Fruit fly (Drosophila melanogaster): ENCODE data around the gene CG31642.

Gene CG31642

DNA sequence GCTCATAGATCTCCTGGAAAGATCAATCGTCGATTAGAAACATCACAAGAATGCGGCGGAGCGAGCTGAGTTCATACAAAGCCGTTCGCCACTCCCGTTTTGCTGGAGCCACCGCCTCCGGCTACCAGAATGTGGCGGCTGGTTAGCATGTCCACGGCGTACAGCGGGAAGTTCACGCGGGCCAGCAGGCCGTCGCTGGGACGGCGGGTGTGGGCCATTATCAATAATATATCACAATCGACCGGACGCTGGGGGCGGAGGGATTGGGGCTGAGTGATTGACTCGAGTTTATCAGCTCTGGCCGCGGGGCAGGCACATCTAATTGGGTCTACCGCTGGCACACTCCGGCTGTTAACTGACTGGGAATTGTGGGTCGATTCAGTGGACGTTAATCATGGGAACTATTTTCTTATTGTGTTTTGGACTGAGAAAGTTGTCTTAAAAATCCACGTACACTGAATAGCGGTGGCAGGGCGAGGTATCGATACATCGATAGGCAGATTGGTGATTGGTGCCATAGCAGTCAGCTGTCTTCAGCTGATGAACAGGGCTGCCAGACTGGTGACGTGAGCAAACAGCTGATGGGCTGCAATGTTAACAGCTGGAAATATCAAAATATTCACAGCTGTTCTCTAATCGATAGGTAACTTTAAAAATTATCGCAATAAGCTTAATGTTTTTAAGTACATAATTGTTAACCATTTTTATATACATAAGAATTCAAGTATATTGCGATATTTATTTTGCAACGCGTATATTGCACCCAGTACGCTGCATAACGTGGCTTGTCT is 19.6 kb upstream of the CG31642 start, which contains the start of gene CG9175:
Gene CG9175, minus strand, starts transcription at position 488 of the 791 bp plus-strand sequence.
- TF ChIP-seq CG1621 (tag; optimal IDR thresholded peaks at IDR 0.05): peak; percentile 49
- TF ChIP-seq CG7368 (GFP tag; optimal IDR thresholded peaks at IDR 0.05): no peak
- no peak for TF ChIP-seq pdm3 (GFP tag; optimal IDR thresholded peaks at IDR 0.05)
- peak; percentile 21 for TF ChIP-seq CG31627 (GFP tag; optimal IDR thresholded peaks at IDR 0.05)
- TF ChIP-seq CG16779 (tag; optimal IDR thresholded peaks at IDR 0.05): no peak
- TF ChIP-seq fkh (GFP tag; optimal IDR thresholded peaks at IDR 0.05): peak; percentile 38
- TF ChIP-seq Eip78C (GFP tag): peak; percentile 80
- peak; percentile 96 for TF ChIP-seq svp (GFP tag)
- no peak for TF ChIP-seq dac (GFP tag; optimal IDR thresholded peaks at IDR 0.05)
- TF ChIP-seq CG6792 (GFP tag; optimal IDR thresholded peaks at IDR 0.05): no peak
- TF ChIP-seq CG6854 (GFP tag; optimal IDR thresholded peaks at IDR 0.05): no peak
- TF ChIP-seq lz (GFP tag; optimal IDR thresholded peaks at IDR 0.05): peak; percentile 14
- peak; percentile 47 for TF ChIP-seq Sox14 (GFP tag; optimal IDR thresholded peaks at IDR 0.05)

DNA sequence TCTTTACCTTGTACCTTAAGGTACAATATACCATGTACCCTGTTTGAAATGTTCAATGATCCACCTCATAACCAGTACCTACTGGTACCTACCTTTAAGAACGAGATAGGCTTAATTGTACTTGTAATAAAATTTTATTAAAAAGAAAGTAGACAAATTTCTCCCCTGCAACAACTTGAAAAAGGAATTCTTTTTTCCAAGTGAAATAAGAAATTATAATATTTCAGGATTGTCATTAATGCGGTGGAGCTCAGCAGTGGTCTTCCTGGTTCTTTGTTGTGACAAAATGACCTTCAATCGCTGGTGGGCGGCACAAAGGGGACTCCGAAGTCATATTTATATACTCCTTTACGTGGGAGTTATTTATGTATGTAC is 19.1 kb upstream of the CG31642 start:
- peak; percentile 33 for TF ChIP-seq Met (GFP tag; optimal IDR thresholded peaks at IDR 0.05)
- TF ChIP-seq Sox14 (GFP tag; optimal IDR thresholded peaks at IDR 0.05): peak; percentile 54
- no peak for TF ChIP-seq CG11294 (GFP tag; IDR thresholded peaks at IDR 0.05)
- TF ChIP-seq Ets96B (tag; optimal IDR thresholded peaks at IDR 0.05): no peak
- no peak for TF ChIP-seq Sox102F (GFP tag; optimal IDR thresholded peaks at IDR 0.05)
- TF ChIP-seq CG34406 (GFP tag; optimal IDR thresholded peaks at IDR 0.05): no peak
- TF ChIP-seq Eip78C (GFP tag): peak; percentile 63
- TF ChIP-seq CG3919 (GFP tag; optimal IDR thresholded peaks at IDR 0.05): no peak

dm6 chr2L:6100202-6100689 is 18.1 kb upstream of the CG31642 start, which contains the start of gene stai:
Gene stai, plus strand, starts transcription at chr2L:6100377.
- peak; percentile 17 for TF ChIP-seq Met (GFP tag; optimal IDR thresholded peaks at IDR 0.05)
- TF ChIP-seq Eip93F (GFP tag; optimal IDR thresholded peaks at IDR 0.05): no peak
- TF ChIP-seq svp (GFP tag): peak; percentile 93
- TF ChIP-seq dsx (GFP tag; optimal IDR thresholded peaks at IDR 0.05; ENCODE audit: poor library complexity, severe bottlenecking): peak; percentile 58
- no peak for TF ChIP-seq CG31627 (GFP tag; optimal IDR thresholded peaks at IDR 0.05)
- no peak for TF ChIP-seq CG6792 (GFP tag; optimal IDR thresholded peaks at IDR 0.05)
- no peak for TF ChIP-seq CG11902 (GFP tag; optimal IDR thresholded peaks at IDR 0.05)
- TF ChIP-seq net (GFP tag; optimal IDR thresholded peaks at IDR 0.05): peak; percentile 41
- peak; percentile 17 for TF ChIP-seq CG7368 (GFP tag; optimal IDR thresholded peaks at IDR 0.05)
- no peak for TF ChIP-seq CG4318 (GFP tag; optimal IDR thresholded peaks at IDR 0.05)
- TF ChIP-seq eg (GFP tag; IDR thresholded peaks at IDR 0.05): peak; percentile 54
- TF ChIP-seq Lpt (GFP tag; optimal IDR thresholded peaks at IDR 0.05): peak; percentile 4
- no peak for TF ChIP-seq vri (GFP tag; optimal IDR thresholded peaks at IDR 0.05)
- no peak for TF ChIP-seq acj6 (GFP tag; optimal IDR thresholded peaks at IDR 0.05)
- TF ChIP-seq CG15336 (GFP tag; IDR thresholded peaks at IDR 0.05): peak; percentile 25; the same call in 1 of the 2 replicates
- TF ChIP-seq CG8632 (GFP tag; optimal IDR thresholded peaks at IDR 0.05): no peak
- peak; percentile 15 for TF ChIP-seq achi (GFP tag; optimal IDR thresholded peaks at IDR 0.05)
- TF ChIP-seq CG1621 (tag; optimal IDR thresholded peaks at IDR 0.05): peak; percentile 24
- no peak for TF ChIP-seq Hr4 (GFP tag; optimal IDR thresholded peaks at IDR 0.05)
- peak; percentile 11 for TF ChIP-seq CG32006 (GFP tag; optimal IDR thresholded peaks at IDR 0.05)
- no peak for TF ChIP-seq Smox (GFP tag; optimal IDR thresholded peaks at IDR 0.05)
- peak; percentile 59 to 74 for TF ChIP-seq ss (GFP tag; optimal IDR thresholded peaks at IDR 0.05)
- peak; percentile 66 for TF ChIP-seq CG6808 (GFP tag; optimal IDR thresholded peaks at IDR 0.05)
- peak; percentile 34 for TF ChIP-seq topi (GFP tag; optimal IDR thresholded peaks at IDR 0.05)
- no peak for TF ChIP-seq Gug (GFP tag; IDR thresholded peaks at IDR 0.05)
- peak; percentile 42 for TF ChIP-seq Eip75B (GFP tag; optimal IDR thresholded peaks at IDR 0.05)
- TF ChIP-seq CG16779 (tag; optimal IDR thresholded peaks at IDR 0.05): no peak
- peak; percentile 57 for TF ChIP-seq CG3919 (GFP tag; optimal IDR thresholded peaks at IDR 0.05)
- peak; percentile 17 for TF ChIP-seq CG6276 (GFP tag; optimal IDR thresholded peaks at IDR 0.05)
- TF ChIP-seq lz (GFP tag; optimal IDR thresholded peaks at IDR 0.05): peak; percentile 13
- TF ChIP-seq CG10669 (GFP tag; optimal IDR thresholded peaks at IDR 0.05): no peak
- TF ChIP-seq CG6854 (GFP tag; optimal IDR thresholded peaks at IDR 0.05): peak; percentile 68
- peak in 1 of 2 experiments; percentile 15 for TF ChIP-seq salr (GFP tag; optimal IDR thresholded peaks at IDR 0.05)
- no peak for TF ChIP-seq Hr38 (GFP tag; optimal IDR thresholded peaks at IDR 0.05)
- TF ChIP-seq fkh (GFP tag; optimal IDR thresholded peaks at IDR 0.05): peak; percentile 65
- TF ChIP-seq OdsH (GFP tag; optimal IDR thresholded peaks at IDR 0.05): no peak
- TF ChIP-seq spab (GFP tag; optimal IDR thresholded peaks at IDR 0.05): no peak

All from whole organism, prepupa.